Worm (Caenorhabditis elegans): ENCODE measurements around the gene clec-171.

The clec-171 gene

ce11 chrIV:1408137-1408536 is 19.0 kb downstream of the clec-171 start:
- TF ChIP-seq unc-3 (GFP tag; conservative IDR thresholded peaks at IDR 0.05) (no peak), unc-3 (tag; optimal IDR thresholded peaks at IDR 0.05) (no peak), pha-4 (tag; optimal IDR thresholded peaks at IDR 0.05) (no peak), elt-2 (tag; optimal IDR thresholded peaks at IDR 0.05) (no peak), ceh-48 (tag; optimal IDR thresholded peaks at IDR 0.05) (peak; percentile 91)

ce11 chrIV:1407507-1407906 is 19.7 kb downstream of the clec-171 start:
- TF ChIP-seq ceh-24 (tag; optimal IDR thresholded peaks at IDR 0.05) (no peak), pag-3 (tag; optimal IDR thresholded peaks at IDR 0.05; ENCODE audit: borderline replicate concordance) (no peak), tbx-2 (tag; optimal IDR thresholded peaks at IDR 0.05) (no peak), ahr-1 (tag; optimal IDR thresholded peaks at IDR 0.05) (no peak), ceh-9 (tag; optimal IDR thresholded peaks at IDR 0.05) (no peak), ceh-30 (tag; optimal IDR thresholded peaks at IDR 0.05) (no peak), ceh-34 (tag; optimal IDR thresholded peaks at IDR 0.05) (no peak), ets-4 (tag; optimal IDR thresholded peaks at IDR 0.05) (no peak), eyg-1 (tag; optimal IDR thresholded peaks at IDR 0.05) (no peak), ttx-3 (tag; optimal IDR thresholded peaks at IDR 0.05) (no peak), dmd-4 (tag; optimal IDR thresholded peaks at IDR 0.05; ENCODE audit: borderline replicate concordance) (no peak), hlh-8 (tag; optimal IDR thresholded peaks at IDR 0.05) (no peak), ceh-2 (tag; optimal IDR thresholded peaks at IDR 0.05) (no peak), ceh-19 (GFP tag; optimal IDR thresholded peaks at IDR 0.05) (no peak), hlh-15 (tag; optimal IDR thresholded peaks at IDR 0.05) (no peak)

- TF ChIP-seq elt-2 (tag; optimal IDR thresholded peaks at IDR 0.05) (no peak), syd-9 (tag; optimal IDR thresholded peaks at IDR 0.05) (no peak), hlh-15 (tag; optimal IDR thresholded peaks at IDR 0.05) (no peak), ceh-14 (tag; optimal IDR thresholded peaks at IDR 0.05) (no peak), ceh-48 (tag; optimal IDR thresholded peaks at IDR 0.05) (no peak), ceh-18 (tag; optimal IDR thresholded peaks at IDR 0.05) (no peak), elt-4 (tag; optimal IDR thresholded peaks at IDR 0.05) (no peak), npax-4 (tag; optimal IDR thresholded peaks at IDR 0.05) (no peak), fkh-6 (tag; optimal IDR thresholded peaks at IDR 0.05) (no peak), ceh-22 (tag; optimal IDR thresholded peaks at IDR 0.05) (no peak)
Measured at ce11 chrIV:1407049-1407448, 20.1 kb downstream of the clec-171 start.

- no peak for TF ChIP-seq K02D7.2 (tag; optimal IDR thresholded peaks at IDR 0.05)
- no peak for TF ChIP-seq C38D4.7 (GFP tag; optimal IDR thresholded peaks at IDR 0.05)
- no peak for TF ChIP-seq elt-4 (tag; optimal IDR thresholded peaks at IDR 0.05)
- TF ChIP-seq ref-2 (tag; optimal IDR thresholded peaks at IDR 0.05) = no peak
- no peak for TF ChIP-seq ceh-34 (tag; optimal IDR thresholded peaks at IDR 0.05)
- no peak for TF ChIP-seq lim-6 (tag; optimal IDR thresholded peaks at IDR 0.05)
- no peak for TF ChIP-seq ceh-14 (tag; optimal IDR thresholded peaks at IDR 0.05)
- no peak for TF ChIP-seq che-1 (tag; optimal IDR thresholded peaks at IDR 0.05)
- no peak for TF ChIP-seq madf-2 (tag; optimal IDR thresholded peaks at IDR 0.05)
- TF ChIP-seq unc-42 (tag; optimal IDR thresholded peaks at IDR 0.05) = no peak
- no peak for TF ChIP-seq T23F11.4 (GFP tag; optimal IDR thresholded peaks at IDR 0.05)
- TF ChIP-seq lin-11 (tag; optimal IDR thresholded peaks at IDR 0.05) = no peak
- no peak for TF ChIP-seq sox-2 (GFP tag; IDR thresholded peaks at IDR 0.05)
- no peak for TF ChIP-seq eyg-1 (tag; optimal IDR thresholded peaks at IDR 0.05)
- no peak for TF ChIP-seq gmeb-2 (tag; optimal IDR thresholded peaks at IDR 0.05)
Measured at ce11 chrIV:1406267-1406666, 20.9 kb downstream of the clec-171 start, which contains the start of gene spp-31. TSS of gene spp-31 (plus strand) at chrIV:1406567.

All from whole organism, late embryonic.